Worm (Caenorhabditis elegans) whole organism, L2 larva: ENCODE data around the gene C07H6.9.
"Not testable (repeated sequence)": the region's sequence is repeated elsewhere in the genome, so short reads cannot be mapped to it uniquely, and the experiment has no call there.

Experiments
- C34F6.9 ChIP-seq: fragments of 150-350 bp; optimal IDR thresholded peaks from 2 replicates; lab custom pipeline; 2014; ENCODE audit warnings: missing biosample characterization, missing genetic modification characterization
- F13H6.1 ChIP-seq: sonication (generic microtip); optimal IDR thresholded peaks from 2 replicates; lab custom pipeline; 2016; ENCODE audit warnings: missing genetic modification characterization, missing compliant biosample characterization
- R02D3.7 ChIP-seq: fragments of 150-350 bp; optimal IDR thresholded peaks from 2 replicates; lab custom pipeline; 2014; ENCODE audit warnings: missing biosample characterization, missing genetic modification characterization
- ZK546.5 ChIP-seq: sonication (generic microtip); optimal IDR thresholded peaks from 2 replicates; lab custom pipeline; 2017; ENCODE audit warnings: missing biosample characterization, missing genetic modification characterization
- alr-1 ChIP-seq: fragments of 150-350 bp; optimal IDR thresholded peaks from 2 replicates; lab custom pipeline; 2014; ENCODE audit warnings: missing biosample characterization, missing genetic modification characterization
- aly-2 ChIP-seq: fragments of 150-350 bp; optimal IDR thresholded peaks from 2 replicates; lab custom pipeline; 2014; ENCODE audit warnings: missing biosample characterization, missing genetic modification characterization
- ama-1 ChIP-seq: fragments of 150-350 bp; optimal IDR thresholded peaks from 2 replicates; lab custom pipeline; 2018; ENCODE audit warnings: inconsistent platforms
- blmp-1 ChIP-seq: sonication (generic microtip); optimal IDR thresholded peaks from 2 replicates; lab custom pipeline; 2017; ENCODE audit warnings: missing genetic modification characterization, mild to moderate bottlenecking, missing compliant biosample characterization, antibody characterized with exemption, moderate library complexity; ENCODE audit not compliant: insufficient read depth
- crh-2 ChIP-seq: sonication (generic microtip); optimal IDR thresholded peaks from 2 replicates; lab custom pipeline; 2017; ENCODE audit warnings: missing biosample characterization, missing genetic modification characterization
- dmd-4 ChIP-seq: sonication (generic microtip); optimal IDR thresholded peaks from 2 replicates; lab custom pipeline; 2017; ENCODE audit warnings: missing biosample characterization, missing genetic modification characterization
- egl-27 ChIP-seq: sonication (generic microtip); optimal IDR thresholded peaks from 3 replicates; lab custom pipeline; 2017; ENCODE audit warnings: missing biosample characterization, missing genetic modification reagents, missing genetic modification characterization
- elt-1 ChIP-seq: fragments of 150-350 bp; optimal IDR thresholded peaks from 2 replicates; lab custom pipeline; 2014; ENCODE audit warnings: missing biosample characterization, missing genetic modification characterization
- fos-1 ChIP-seq: fragments of 150-350 bp; optimal IDR thresholded peaks from 2 replicates; lab custom pipeline; 2014; ENCODE audit warnings: missing biosample characterization, missing genetic modification characterization
- gmeb-1 ChIP-seq: fragments of 150-350 bp; optimal IDR thresholded peaks from 2 replicates; lab custom pipeline; 2014; ENCODE audit warnings: missing biosample characterization, missing genetic modification characterization
- lin-11 ChIP-seq: fragments of 150-350 bp; sonication (generic microtip); optimal IDR thresholded peaks from 2 replicates; lab custom pipeline; 2014; ENCODE audit warnings: missing biosample characterization, missing genetic modification characterization, inconsistent platforms, mixed read lengths
- lin-13 ChIP-seq: fragments of 150-350 bp; optimal IDR thresholded peaks from 2 replicates; lab custom pipeline; 2014; ENCODE audit warnings: missing biosample characterization, missing genetic modification reagents, missing genetic modification characterization
- lin-39 ChIP-seq: fragments of 150-350 bp; optimal IDR thresholded peaks from 2 replicates; lab custom pipeline; 2014; ENCODE audit warnings: missing biosample characterization, missing genetic modification reagents, missing genetic modification characterization
- lsy-2 ChIP-seq, 2 experiments: fragments of 150-350 bp in 1 of 2; sonication (generic microtip) in 1 of 2; optimal IDR thresholded peaks; 2 replicates each; lab custom pipeline; 2014 to 2017; ENCODE audit warnings: missing biosample characterization in 2 of 2, missing genetic modification characterization in 2 of 2
- mab-5 ChIP-seq: fragments of 150-350 bp; optimal IDR thresholded peaks from 2 replicates; lab custom pipeline; 2014; ENCODE audit warnings: missing biosample characterization, missing genetic modification characterization
- mdl-1 ChIP-seq, 2 experiments: fragments of 150-350 bp in 1 of 2; sonication (generic microtip) in 1 of 2; optimal IDR thresholded peaks; 2 replicates each; lab custom pipeline; 2017; ENCODE audit warnings: missing biosample characterization in 2 of 2, missing genetic modification characterization in 2 of 2
- nhr-11 ChIP-seq: fragments of 150-350 bp; optimal IDR thresholded peaks from 2 replicates; lab custom pipeline; 2014; ENCODE audit warnings: missing biosample characterization, missing genetic modification characterization
- nhr-12 ChIP-seq: fragments of 150-350 bp; optimal IDR thresholded peaks from 2 replicates; lab custom pipeline; 2014; ENCODE audit warnings: missing biosample characterization, missing genetic modification characterization
- nhr-129 ChIP-seq: fragments of 150-350 bp; optimal IDR thresholded peaks from 2 replicates; lab custom pipeline; 2014; ENCODE audit warnings: missing biosample characterization, missing genetic modification characterization
- nhr-21 ChIP-seq: fragments of 150-350 bp; optimal IDR thresholded peaks from 2 replicates; lab custom pipeline; 2014; ENCODE audit warnings: missing biosample characterization, missing genetic modification characterization
- nhr-23 ChIP-seq: fragments of 150-350 bp; optimal IDR thresholded peaks from 2 replicates; lab custom pipeline; 2014; ENCODE audit warnings: missing biosample characterization, missing genetic modification reagents, missing genetic modification characterization
- nhr-25 ChIP-seq: fragments of 150-350 bp; sonication (generic microtip); optimal IDR thresholded peaks from 3 replicates; lab custom pipeline; 2014; ENCODE audit warnings: missing biosample characterization, missing genetic modification characterization
- nhr-6 ChIP-seq: fragments of 150-350 bp; optimal IDR thresholded peaks from 2 replicates; lab custom pipeline; 2014; ENCODE audit warnings: missing biosample characterization, missing genetic modification characterization
- peb-1 ChIP-seq: fragments of 150-350 bp; optimal IDR thresholded peaks from 2 replicates; lab custom pipeline; 2014; ENCODE audit warnings: missing biosample characterization, missing genetic modification characterization
- sem-4 ChIP-seq: fragments of 150-350 bp; optimal IDR thresholded peaks from 2 replicates; lab custom pipeline; 2014; ENCODE audit warnings: missing biosample characterization, missing genetic modification reagents, missing genetic modification characterization
- skn-1 ChIP-seq: sonication (generic microtip); optimal IDR thresholded peaks from 2 replicates; lab custom pipeline; 2017; ENCODE audit warnings: missing biosample characterization, missing genetic modification characterization
- sma-3 ChIP-seq: sonication (generic microtip); optimal IDR thresholded peaks from 2 replicates; lab custom pipeline; 2016; ENCODE audit warnings: missing genetic modification reagents, missing genetic modification characterization, missing compliant biosample characterization
- sma-9 ChIP-seq, 2 experiments: fragments of 150-350 bp in 1 of 2; sonication (generic microtip) in 1 of 2; optimal IDR thresholded peaks; 2 replicates each; lab custom pipeline; 2014 to 2016; ENCODE audit warnings: missing genetic modification characterization in 2 of 2, mild to moderate bottlenecking in 1 of 2, missing biosample characterization in 1 of 2, missing compliant biosample characterization in 1 of 2, missing genetic modification reagents in 1 of 2, moderate library complexity in 1 of 2
- snpc-4 ChIP-seq: fragments of 150-350 bp; optimal IDR thresholded peaks from 2 replicates; lab custom pipeline; 2014; ENCODE audit warnings: missing biosample characterization, missing genetic modification characterization
- unc-55 ChIP-seq: fragments of 150-350 bp; sonication (generic microtip); optimal IDR thresholded peaks from 3 replicates; lab custom pipeline; 2014; ENCODE audit warnings: missing biosample characterization, missing genetic modification reagents, missing genetic modification characterization
- zag-1 ChIP-seq: fragments of 150-350 bp; optimal IDR thresholded peaks from 2 replicates; lab custom pipeline; 2014; ENCODE audit warnings: missing biosample characterization, missing genetic modification characterization
- ztf-1 ChIP-seq: fragments of 200-800 bp; sonication (Bioruptor generic); conservative IDR thresholded peaks from 2 replicates; pipeline ENCODE4 v1.3.6; 2022; ENCODE audit warnings: missing genetic modification characterization, missing compliant biosample characterization
- ztf-11 ChIP-seq: sonication (generic microtip); optimal IDR thresholded peaks from 2 replicates; lab custom pipeline; 2017; ENCODE audit warnings: missing biosample characterization, missing genetic modification characterization
- ztf-4 ChIP-seq: fragments of 150-350 bp; optimal IDR thresholded peaks from 2 replicates; lab custom pipeline; 2014; ENCODE audit warnings: missing biosample characterization, missing genetic modification characterization

Gene C07H6.9

ce11 chrIII:7488303-7488702 lies 11.0 kb downstream of the C07H6.9 start (continued):
- TF ChIP-seq crh-2 (tag; lab: Kevin White, UChicago): peak; percentile 57
- no peak for TF ChIP-seq F13H6.1
- TF ChIP-seq aly-2 (tag; lab: Kevin White, UChicago): no peak
- TF ChIP-seq nhr-12: no peak
- peak; percentile 9 for TF ChIP-seq egl-27
- no peak for TF ChIP-seq lin-13 (GFP tag; lab: Kevin White, UChicago)
- TF ChIP-seq mab-5 (tag; lab: Kevin White, UChicago): no peak
- no peak for TF ChIP-seq alr-1 (tag; lab: Kevin White, UChicago)
- TF ChIP-seq nhr-23: no peak
- peak; percentile 86 for TF ChIP-seq blmp-1 (tag; lab: Kevin White, UChicago)
- TF ChIP-seq fos-1 (tag; lab: Kevin White, UChicago): peak; percentile 39
- no peak for TF ChIP-seq skn-1 (tag; lab: Kevin White, UChicago)
- TF ChIP-seq sma-9 (GFP tag; optimal IDR thresholded peaks at IDR 0.05; lab: Kevin White, UChicago): peak; percentile 44
- no peak for TF ChIP-seq sma-9 (tag; optimal IDR thresholded peaks at IDR 0.05; lab: Kevin White, UChicago)

- no peak for TF ChIP-seq unc-55 (GFP tag; lab: Kevin White, UChicago)
- TF ChIP-seq C34F6.9 (tag; lab: Kevin White, UChicago): no peak
- no peak for TF ChIP-seq nhr-12
- TF ChIP-seq ztf-4 (tag; lab: Kevin White, UChicago): no peak
- no peak for TF ChIP-seq aly-2 (tag; lab: Kevin White, UChicago)
- no peak for TF ChIP-seq lsy-2 (tag; optimal IDR thresholded peaks at IDR 0.05; lab: Kevin White, UChicago)
- no peak for TF ChIP-seq ztf-11 (tag; lab: Kevin White, UChicago)
- no peak for TF ChIP-seq lin-13 (GFP tag; lab: Kevin White, UChicago)
Measured at ce11 chrIII:7484765-7485164, 14.5 kb downstream of the C07H6.9 start.

ce11 chrIII:7478932-7479331 lies 20.3 kb downstream of the C07H6.9 start:
- TF ChIP-seq fos-1 (tag; lab: Kevin White, UChicago): peak; percentile 98
- no peak for TF ChIP-seq lin-13 (GFP tag; lab: Kevin White, UChicago)
- TF ChIP-seq sem-4: no peak
- TF ChIP-seq sma-3 (GFP tag; lab: Kevin White, UChicago): no peak
- TF ChIP-seq ztf-4 (tag; lab: Kevin White, UChicago): no peak
- no peak for TF ChIP-seq peb-1
- TF ChIP-seq zag-1 (tag; lab: Kevin White, UChicago): no peak
- TF ChIP-seq gmeb-1 (tag; lab: Kevin White, UChicago): peak; percentile 32

- TF ChIP-seq R02D3.7 (tag; lab: Kevin White, UChicago); lsy-2 (tag; optimal IDR thresholded peaks at IDR 0.05; lab: Kevin White, UChicago); ZK546.5 (tag; lab: Kevin White, UChicago): not testable (repeated sequence)
- TF ChIP-seq, all 48 proteins: peak for 0; not testable (repeated sequence) for 48
Measured at ce11 chrIII:7468980-7469379, 30.3 kb downstream of the C07H6.9 start, which contains the start of gene H14A12.5. Gene H14A12.5 (minus strand): TSS chrIII:7469080.

ce11 chrIII:7465347-7465746 lies 33.9 kb downstream of the C07H6.9 start, which contains the start of gene fum-1:
Gene fum-1 (plus strand): TSS chrIII:7465605.
- TF ChIP-seq nhr-12: no peak
- TF ChIP-seq ZK546.5 (tag; lab: Kevin White, UChicago): no peak
- no peak for TF ChIP-seq nhr-23
- peak; percentile 2 for TF ChIP-seq lin-11
- peak; percentile 28 for TF ChIP-seq unc-55 (GFP tag; lab: Kevin White, UChicago)
- no peak for TF ChIP-seq egl-27
- peak; percentile 56 for TF ChIP-seq sma-3 (GFP tag; lab: Kevin White, UChicago)
- peak; percentile 41 for TF ChIP-seq ama-1 (lab: Kevin White, UChicago)
- peak; percentile 70 for TF ChIP-seq crh-2 (tag; lab: Kevin White, UChicago)
- peak; percentile 41 for TF ChIP-seq ztf-4 (tag; lab: Kevin White, UChicago)
- peak in 1 of 2 experiments; percentile 63 for TF ChIP-seq mdl-1 (tag; optimal IDR thresholded peaks at IDR 0.05; lab: Kevin White, UChicago)
- no peak for TF ChIP-seq aly-2 (tag; lab: Kevin White, UChicago)
- no peak for TF ChIP-seq elt-1
- peak; percentile 59 for TF ChIP-seq gmeb-1 (tag; lab: Kevin White, UChicago)
- peak; percentile 44 for TF ChIP-seq nhr-6 (tag; lab: Kevin White, UChicago)
- TF ChIP-seq nhr-21 (tag; lab: Kevin White, UChicago): peak; percentile 22
- no peak for TF ChIP-seq lin-39 (tag; lab: Kevin White, UChicago)
- TF ChIP-seq snpc-4 (tag; lab: Kevin White, UChicago): peak; percentile 12
- peak; percentile 7 for TF ChIP-seq blmp-1 (tag; lab: Kevin White, UChicago)
- no peak for TF ChIP-seq dmd-4 (tag; lab: Kevin White, UChicago)
- TF ChIP-seq ztf-1 (GFP tag; lab: Robert Waterston, UW): no peak
- TF ChIP-seq F13H6.1: peak; percentile 34
- peak; percentile 63 for TF ChIP-seq nhr-129 (tag; lab: Kevin White, UChicago)
- peak; percentile 64 for TF ChIP-seq C34F6.9 (tag; lab: Kevin White, UChicago)
- TF ChIP-seq fos-1 (tag; lab: Kevin White, UChicago): peak; percentile 54
- peak in 1 of 2 experiments; percentile 69 for TF ChIP-seq lsy-2 (tag; optimal IDR thresholded peaks at IDR 0.05; lab: Kevin White, UChicago)
- TF ChIP-seq alr-1 (tag; lab: Kevin White, UChicago): no peak
- TF ChIP-seq sma-9 (GFP tag; optimal IDR thresholded peaks at IDR 0.05; lab: Kevin White, UChicago): peak; percentile 79
- no peak for TF ChIP-seq sma-9 (tag; optimal IDR thresholded peaks at IDR 0.05; lab: Kevin White, UChicago)
- peak; percentile 39 for TF ChIP-seq lin-13 (GFP tag; lab: Kevin White, UChicago)
- no peak for TF ChIP-seq nhr-11 (tag; lab: Kevin White, UChicago)
- peak; percentile 79 for TF ChIP-seq nhr-25 (tag; lab: Kevin White, UChicago)
- TF ChIP-seq, all 48 proteins: peak for 20
